Fruit fly (Drosophila melanogaster) Kc167 (cell line): Measurements from ENCODE around the gene CG14787.

Experiments used
- Myc ChIP-seq: fragments of >200 bp; optimal IDR thresholded peaks from 2 replicates; lab custom pipeline; 2017; ENCODE audit warnings: missing external identifiers
- Sin3A ChIP-seq: fragments of >200 bp; optimal IDR thresholded peaks from 2 replicates; lab custom pipeline; 2018; ENCODE audit warnings: missing external identifiers
- h ChIP-seq: fragments of >200 bp; optimal IDR thresholded peaks from 3 replicates; lab custom pipeline; 2018; ENCODE audit warnings: missing external identifiers
- insv ChIP-seq: fragments of >200 bp; optimal IDR thresholded peaks from 3 replicates; lab custom pipeline; 2018; ENCODE audit warnings: missing external identifiers
- psq ChIP-seq: fragments of >200 bp; optimal IDR thresholded peaks from 2 replicates; lab custom pipeline; 2017; ENCODE audit warnings: missing external identifiers
- ttk ChIP-seq: sonication (Bioruptor generic); optimal IDR thresholded peaks from 2 replicates; lab custom pipeline; 2017; ENCODE audit warnings: missing external identifiers

Gene CG14787

DNA sequence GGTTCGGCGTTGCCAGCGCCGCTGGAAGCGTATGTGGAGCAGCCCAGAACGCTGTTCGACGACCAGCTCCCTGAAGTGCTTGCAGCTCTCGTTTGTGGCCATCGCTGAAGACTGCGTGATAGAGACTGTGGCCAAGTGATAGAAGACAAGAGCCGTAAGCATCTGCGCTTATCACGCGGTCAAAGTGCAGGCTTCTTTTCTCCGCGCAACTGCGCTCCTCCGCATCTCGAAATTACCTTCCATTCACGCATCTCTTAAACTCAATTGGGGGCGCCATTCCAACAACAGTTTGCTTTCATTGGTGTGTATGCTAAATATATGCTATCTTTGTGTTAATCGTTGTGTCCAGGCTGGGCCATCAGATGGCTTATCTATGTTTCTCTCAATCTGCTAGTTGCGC is at the start of gene CG14787:
Gene CG14787, minus strand, starts transcription at position 133 of the 400 bp plus-strand sequence.
- no peak for TF ChIP-seq Sin3A
- no peak for TF ChIP-seq psq (lab: Kevin White, UChicago)
- TF ChIP-seq insv (lab: Kevin White, UChicago), result no peak
- TF ChIP-seq h, result no peak
- no peak for TF ChIP-seq ttk (lab: Kevin White, UChicago)
- TF ChIP-seq Myc (lab: Kevin White, UChicago), result no peak

DNA sequence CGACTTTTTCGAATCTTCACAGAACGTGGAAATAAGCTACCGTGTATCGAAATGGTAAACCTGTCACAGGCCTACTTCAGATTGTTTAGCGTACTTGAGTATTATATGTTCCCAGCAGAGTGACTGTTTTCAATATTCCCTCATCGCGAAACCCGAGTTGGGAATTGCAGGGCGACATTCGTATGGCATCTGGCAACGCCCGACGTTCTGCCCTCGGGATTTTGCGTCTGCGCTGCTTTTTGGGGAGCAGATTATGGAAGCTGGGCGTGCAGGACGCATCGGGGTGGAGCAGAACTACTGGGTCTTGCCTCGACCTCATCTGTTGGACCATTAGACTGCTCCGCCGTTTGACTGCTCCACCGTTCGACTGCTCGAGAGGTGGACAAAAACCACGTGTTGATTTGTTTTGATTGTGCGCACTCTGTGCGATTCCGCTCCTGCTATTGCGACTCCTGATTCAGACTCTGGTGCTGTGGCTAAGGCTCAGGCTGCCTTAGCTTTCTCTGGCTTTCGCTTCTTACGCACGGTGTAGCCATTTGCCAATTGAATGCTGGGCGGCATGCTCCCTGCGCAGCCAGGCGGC is 46.9 kb upstream of the CG14787 start:
- TF ChIP-seq Sin3A, result no peak

DNA sequence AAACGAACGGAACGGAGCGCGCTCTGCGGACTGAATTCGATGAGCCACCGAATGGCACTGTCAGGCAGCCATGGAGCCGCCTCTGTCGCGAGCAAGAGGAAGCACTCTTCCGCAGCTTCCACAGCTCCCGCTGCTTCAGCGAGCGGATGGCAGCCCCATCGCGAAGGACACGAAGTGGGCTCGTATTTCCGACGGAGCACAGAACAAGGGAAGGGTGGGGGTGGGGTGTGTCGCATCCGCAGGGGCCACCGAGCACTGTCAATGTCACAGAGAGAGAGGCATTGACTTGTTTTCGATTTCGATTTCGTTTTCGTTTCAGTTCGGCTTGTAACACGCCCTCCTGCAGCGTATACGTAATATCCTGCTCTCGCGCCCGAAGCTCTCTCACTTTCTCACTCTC is 46.3 kb upstream of the CG14787 start, which contains the start of gene Nmdar2:
Gene Nmdar2, minus strand, starts transcription at position 59 of the 400 bp plus-strand sequence.
- TF ChIP-seq psq (lab: Kevin White, UChicago) (no peak), h (no peak), Myc (lab: Kevin White, UChicago) (no peak), insv (lab: Kevin White, UChicago) (no peak), Sin3A (no peak), ttk (lab: Kevin White, UChicago) (no peak)

DNA sequence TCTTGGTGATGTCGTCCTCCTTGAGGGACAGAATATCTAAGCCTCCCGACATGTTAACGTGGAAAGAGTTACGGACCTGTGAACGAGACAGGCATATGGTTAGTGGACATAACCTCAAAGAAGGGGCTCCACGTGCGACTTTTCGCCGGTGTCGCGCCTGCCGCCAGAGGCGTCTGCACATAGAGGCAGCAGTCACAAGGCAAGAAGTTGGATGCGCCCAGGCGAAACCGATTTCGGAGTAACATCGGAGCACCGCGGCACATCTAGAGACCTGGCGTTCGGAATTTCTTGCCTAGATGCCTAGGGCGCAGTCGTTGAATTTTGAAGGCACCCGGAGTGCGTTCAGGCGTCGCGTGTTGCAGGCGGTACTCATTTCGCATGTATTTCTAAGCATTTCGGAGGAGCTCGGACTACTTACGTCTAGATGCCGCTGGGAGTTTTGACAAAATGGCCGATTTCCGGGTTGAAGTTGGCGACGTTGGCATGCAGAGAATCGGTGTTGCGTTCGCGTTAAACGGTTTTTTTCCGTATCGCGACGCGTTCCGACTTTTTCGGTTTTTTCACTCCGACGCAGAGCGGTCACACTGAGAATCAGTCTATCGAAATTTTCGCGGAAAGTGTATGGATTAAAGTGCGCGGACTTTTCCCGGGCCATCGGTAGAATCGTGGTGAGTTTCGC is 21.5 kb upstream of the CG14787 start, which contains the start of the genes sta and inc:
Gene sta, minus strand, starts transcription at position 574 of the 679 bp plus-strand sequence.
Gene inc, plus strand, starts transcription at position 640 of the 679 bp plus-strand sequence.
- no peak for TF ChIP-seq psq (lab: Kevin White, UChicago)
- TF ChIP-seq insv (lab: Kevin White, UChicago), result no peak
- no peak for TF ChIP-seq Myc (lab: Kevin White, UChicago)
- TF ChIP-seq h, result no peak
- no peak for TF ChIP-seq Sin3A
- no peak for TF ChIP-seq ttk (lab: Kevin White, UChicago)

DNA sequence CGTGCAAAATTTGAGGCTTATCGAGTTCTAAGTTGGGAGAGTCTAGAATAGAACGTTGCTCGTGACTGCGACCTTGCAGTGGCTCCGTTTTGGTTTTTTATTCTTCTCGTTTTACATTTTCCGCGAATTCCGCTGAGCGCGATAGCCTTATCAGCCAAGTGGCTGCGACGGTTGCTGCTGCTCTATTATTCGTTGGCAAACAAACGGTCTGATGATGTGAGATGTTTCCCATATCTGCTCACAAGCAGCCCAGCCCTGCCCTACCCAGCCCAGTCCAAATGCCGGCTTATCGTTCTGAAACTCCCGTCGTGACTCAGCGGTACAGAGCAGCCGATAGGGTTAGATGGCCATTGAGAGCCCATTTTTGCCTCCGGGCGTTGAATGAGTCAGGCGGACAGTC is 18.9 kb upstream of the CG14787 start:
- no peak for TF ChIP-seq Myc (lab: Kevin White, UChicago)
- TF ChIP-seq psq (lab: Kevin White, UChicago), result no peak
- no peak for TF ChIP-seq ttk (lab: Kevin White, UChicago)
- TF ChIP-seq h, result no peak
- no peak for TF ChIP-seq Sin3A

DNA sequence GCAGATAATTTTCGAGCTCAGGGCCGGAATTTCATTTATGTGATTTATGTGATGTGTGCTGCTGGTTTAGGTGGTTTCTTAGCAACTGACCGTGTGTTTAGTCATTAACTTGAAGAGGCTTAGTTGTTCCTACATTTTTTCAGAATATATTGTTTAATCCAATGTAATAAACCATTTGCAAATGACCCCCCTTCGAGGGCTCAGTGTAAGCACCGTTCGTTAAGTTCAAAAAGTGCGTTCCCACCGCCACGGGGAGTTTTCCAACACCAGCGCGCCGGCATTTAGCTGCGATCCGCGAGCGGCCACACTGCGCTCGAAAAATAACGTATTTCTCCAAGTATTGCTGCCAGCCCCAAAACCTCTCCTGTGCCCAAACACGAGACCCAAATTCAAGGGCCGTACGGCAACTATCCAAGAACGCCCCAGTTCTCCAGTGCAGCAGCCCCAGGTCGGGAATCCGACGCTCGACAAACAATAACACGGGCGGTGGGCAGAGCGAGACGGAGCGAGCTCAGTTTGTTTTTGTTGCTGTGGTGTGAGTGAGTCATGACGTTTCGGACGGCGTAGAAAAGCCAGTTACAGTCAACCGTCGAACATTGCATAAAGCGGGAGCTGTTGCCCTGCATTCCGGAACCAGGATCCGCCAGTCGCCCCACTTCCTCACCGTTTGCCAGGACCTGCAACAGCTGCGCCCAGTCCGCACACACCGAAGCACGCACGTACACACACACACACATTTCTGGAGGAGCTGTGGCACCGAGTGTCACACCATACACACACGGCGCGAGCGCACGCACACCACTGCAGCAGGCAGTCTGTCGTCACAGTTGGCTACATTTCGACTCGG is 17.0 kb upstream of the CG14787 start, which contains the start of gene rush:
Gene rush, plus strand, starts transcription at position 277 of the 847 bp plus-strand sequence.
- TF ChIP-seq psq (lab: Kevin White, UChicago), result no peak
- TF ChIP-seq ttk (lab: Kevin White, UChicago), result no peak
- TF ChIP-seq h, result no peak
- TF ChIP-seq insv (lab: Kevin White, UChicago), result no peak
- no peak for TF ChIP-seq Myc (lab: Kevin White, UChicago)
- TF ChIP-seq Sin3A, result no peak

DNA sequence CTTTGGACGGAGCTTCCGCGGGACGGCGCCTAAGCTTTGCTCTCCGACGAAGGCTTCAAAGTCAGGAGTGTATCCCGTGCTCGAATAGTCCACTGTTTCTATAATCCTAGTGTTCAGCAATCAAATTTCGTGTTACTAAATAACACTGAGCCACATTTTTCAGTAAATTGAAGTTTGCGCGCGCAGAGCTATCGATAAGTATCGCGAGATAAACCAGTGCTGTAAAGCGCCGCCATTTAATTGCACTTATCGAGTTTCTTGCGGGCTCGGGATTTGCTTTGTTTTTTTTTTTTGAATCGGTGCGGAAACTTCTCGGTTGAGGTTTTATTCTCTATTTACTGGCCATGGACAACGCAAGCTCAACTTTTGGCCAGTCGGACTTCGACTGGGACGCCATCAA is 15.4 kb upstream of the CG14787 start, which contains the start of the genes Rab27 and mei-38:
Gene Rab27, minus strand, starts transcription at position 127 of the 400 bp plus-strand sequence.
Gene mei-38, plus strand, starts transcription at position 216 of the 400 bp plus-strand sequence.
- no peak for TF ChIP-seq ttk (lab: Kevin White, UChicago)
- TF ChIP-seq h, result no peak
- no peak for TF ChIP-seq psq (lab: Kevin White, UChicago)
- TF ChIP-seq insv (lab: Kevin White, UChicago), result no peak
- no peak for TF ChIP-seq Myc (lab: Kevin White, UChicago)
- no peak for TF ChIP-seq Sin3A

DNA sequence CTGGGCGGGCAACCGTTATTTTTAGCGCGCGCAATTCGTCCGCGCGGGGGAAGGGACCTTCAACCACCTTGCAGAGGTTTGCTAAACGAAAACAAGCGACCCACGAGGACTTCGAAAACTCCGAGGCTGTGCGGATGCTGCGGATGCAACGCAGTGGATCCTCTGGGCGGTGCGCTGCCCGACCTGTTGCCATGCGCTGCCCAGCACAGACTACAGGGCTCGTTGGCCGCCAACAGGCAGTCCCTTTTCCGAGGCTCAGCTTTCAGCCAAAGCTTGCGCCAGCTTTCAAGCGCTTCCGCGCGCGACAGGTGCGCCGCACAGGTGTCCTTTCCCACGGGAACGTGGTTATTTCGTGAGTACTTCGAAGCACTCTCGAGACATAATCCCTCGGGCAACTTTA is 15.0 kb upstream of the CG14787 start:
- TF ChIP-seq ttk (lab: Kevin White, UChicago) (no peak), Myc (lab: Kevin White, UChicago) (no peak), h (no peak), Sin3A (no peak), insv (lab: Kevin White, UChicago) (no peak), psq (lab: Kevin White, UChicago) (no peak)

DNA sequence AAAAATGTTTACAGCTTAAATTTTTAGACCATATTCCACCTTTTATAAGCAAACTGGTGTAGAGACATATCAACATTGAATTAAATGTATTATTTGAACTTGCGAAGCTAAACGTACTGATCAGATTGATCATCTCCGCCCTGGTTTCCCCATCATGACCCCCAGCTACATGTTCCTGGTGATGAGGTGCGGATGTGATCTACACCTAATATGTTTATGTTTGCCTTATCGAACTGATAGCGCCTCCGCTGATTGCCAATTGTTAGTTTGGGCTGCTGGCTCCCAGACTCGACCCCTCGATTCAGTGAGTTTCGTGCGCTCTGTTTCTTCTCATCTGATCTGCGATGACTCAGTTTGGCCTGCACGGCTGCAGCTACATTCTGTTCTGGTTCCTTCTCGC is 10.7 kb upstream of the CG14787 start, which contains the start of gene CG14780:
Gene CG14780, plus strand, starts transcription at position 301 of the 400 bp plus-strand sequence.
- TF ChIP-seq psq (lab: Kevin White, UChicago), result no peak
- no peak for TF ChIP-seq Sin3A
- TF ChIP-seq h, result no peak
- TF ChIP-seq Myc (lab: Kevin White, UChicago), result no peak
- TF ChIP-seq ttk (lab: Kevin White, UChicago), result no peak
- no peak for TF ChIP-seq insv (lab: Kevin White, UChicago)

DNA sequence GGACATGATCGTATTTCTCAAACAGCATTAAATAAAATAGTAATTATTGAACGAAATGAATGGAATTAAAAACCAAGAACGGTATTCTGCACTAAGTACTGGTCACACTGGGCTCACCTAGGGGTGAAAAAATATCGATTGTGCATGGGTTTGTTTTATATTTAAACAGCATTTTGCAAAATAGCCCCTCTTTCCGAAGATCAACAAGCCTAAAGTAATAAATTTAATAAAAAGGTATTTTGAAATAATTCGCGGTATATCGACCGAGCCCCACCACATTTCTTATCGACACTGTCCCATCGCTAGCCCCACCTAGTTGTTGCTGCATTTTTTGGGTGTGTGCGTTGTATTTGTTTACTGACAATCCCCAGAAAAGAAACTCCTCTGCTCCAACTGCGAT is 9.1 kb upstream of the CG14787 start, which contains the start of gene pck:
Gene pck, plus strand, starts transcription at position 105 of the 400 bp plus-strand sequence.
- TF ChIP-seq psq (lab: Kevin White, UChicago) (no peak), Sin3A (no peak)

DNA sequence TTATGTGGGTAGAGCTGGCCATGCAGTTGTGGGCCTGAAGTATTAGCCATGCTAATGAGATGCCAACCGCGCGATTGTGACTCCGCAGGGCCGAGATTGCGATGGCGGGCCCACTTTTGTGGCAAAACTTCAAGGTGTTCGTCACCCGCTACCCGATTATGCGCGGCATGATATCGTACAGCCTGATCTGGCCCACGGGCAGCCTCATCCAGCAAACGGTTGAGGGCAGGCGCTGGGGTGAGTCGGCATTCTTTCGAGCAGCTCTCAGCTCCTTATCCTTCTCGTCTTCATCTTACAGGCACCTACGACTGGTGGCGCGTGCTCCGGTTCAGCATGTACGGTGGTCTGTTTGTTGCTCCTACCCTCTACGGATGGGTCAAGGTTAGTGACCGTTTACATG is 8.2 kb upstream of the CG14787 start, which contains the start of gene CG32808:
Gene CG32808, minus strand, starts transcription at position 101 of the 400 bp plus-strand sequence.
- TF ChIP-seq insv (lab: Kevin White, UChicago) (no peak), ttk (lab: Kevin White, UChicago) (no peak), psq (lab: Kevin White, UChicago) (no peak), Myc (lab: Kevin White, UChicago) (no peak), Sin3A (no peak)

DNA sequence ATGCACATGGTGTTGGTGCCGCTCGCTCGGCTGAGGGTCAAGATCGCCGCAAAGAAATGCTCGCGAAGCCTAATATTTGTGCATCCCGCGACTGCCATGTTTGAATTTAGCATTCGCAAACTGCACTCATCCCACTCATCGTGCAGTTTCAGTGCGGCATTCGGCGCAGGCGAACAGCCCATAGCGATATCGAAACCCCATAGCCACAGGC is 5.8 kb upstream of the CG14787 start, which contains the start of gene CG14778:
Gene CG14778, plus strand, starts transcription at position 112 of the 211 bp plus-strand sequence.
- TF ChIP-seq ttk (lab: Kevin White, UChicago), result no peak
- TF ChIP-seq Sin3A, result no peak
- TF ChIP-seq psq (lab: Kevin White, UChicago), result no peak
- TF ChIP-seq insv (lab: Kevin White, UChicago), result no peak
- TF ChIP-seq h, result no peak
- TF ChIP-seq Myc (lab: Kevin White, UChicago), result no peak
